Worm (Caenorhabditis elegans) whole organism, young adult: Measurements from ENCODE around the gene K08D10.11.

Experiments used
- B0261.1 ChIP-seq: sonication (generic microtip); optimal IDR thresholded peaks from 2 replicates; lab custom pipeline; 2016; ENCODE audit warnings: mild to moderate bottlenecking, missing genetic modification characterization, moderate library complexity, missing compliant biosample characterization
- B0336.3 ChIP-seq: fragments of 200-800 bp; sonication (Bioruptor generic); IDR thresholded peaks from 2 replicates; pipeline ENCODE4 v1.3.6; 2022; ENCODE audit warnings: missing genetic modification characterization, missing compliant biosample characterization
- C17E4.6 ChIP-seq: fragments of 200-800 bp; sonication (Bioruptor generic); IDR thresholded peaks from 2 replicates; pipeline ENCODE4 v1.3.6; 2022; ENCODE audit warnings: missing genetic modification reagents, missing genetic modification characterization, missing compliant biosample characterization
- F10E7.11 ChIP-seq: sonication (generic microtip); optimal IDR thresholded peaks from 2 replicates; lab custom pipeline; 2017; ENCODE audit warnings: mild to moderate bottlenecking, missing genetic modification characterization, moderate library complexity, missing compliant biosample characterization
- F33H1.4 ChIP-seq: fragments of 200-800 bp; sonication (Bioruptor generic); IDR thresholded peaks from 2 replicates; pipeline ENCODE4 v1.3.6; 2022; ENCODE audit warnings: missing genetic modification reagents, missing genetic modification characterization, missing compliant biosample characterization
- F52B5.7 ChIP-seq: sonication (generic microtip); optimal IDR thresholded peaks from 2 replicates; lab custom pipeline; 2016; ENCODE audit warnings: mild to moderate bottlenecking, missing genetic modification characterization, missing compliant biosample characterization
- K11D2.4 ChIP-seq: fragments of 200-800 bp; sonication (Bioruptor generic); IDR thresholded peaks from 2 replicates; pipeline ENCODE4 v1.3.6; 2022; ENCODE audit warnings: missing genetic modification reagents, missing genetic modification characterization, missing compliant biosample characterization
- K12H6.12 ChIP-seq: fragments of 200-800 bp; sonication (Bioruptor generic); optimal IDR thresholded peaks from 2 replicates; lab custom pipeline; 2018; ENCODE audit warnings: mild to moderate bottlenecking, missing genetic modification characterization, missing compliant biosample characterization
- T07F8.4 ChIP-seq: sonication (generic microtip); optimal IDR thresholded peaks from 2 replicates; lab custom pipeline; 2016; ENCODE audit warnings: mild to moderate bottlenecking, missing genetic modification characterization, moderate library complexity, missing compliant biosample characterization
- Y67H2A.10 ChIP-seq: fragments of 200-800 bp; sonication (Bioruptor generic); conservative IDR thresholded peaks from 2 replicates; pipeline ENCODE4 v1.3.6; 2022; ENCODE audit warnings: missing genetic modification reagents, missing genetic modification characterization, missing compliant biosample characterization
- ama-1 ChIP-seq, 3 experiments: fragments of 150-350 bp in 1 of 3; sonication (generic microtip) in 2 of 3; optimal IDR thresholded peaks; 2 replicates each; lab custom pipeline; 2014 to 2018; ENCODE audit warnings: missing biosample characterization in 2 of 3, missing genetic modification characterization in 2 of 3, missing genetic modification reagents in 2 of 3
- aptf-3 ChIP-seq: fragments of 200-800 bp; sonication (Bioruptor generic); IDR thresholded peaks from 2 replicates; pipeline ENCODE4 v1.3.6; 2022; ENCODE audit warnings: missing genetic modification characterization, missing compliant biosample characterization
- attf-3 ChIP-seq: fragments of 200-800 bp; sonication (Bioruptor generic); conservative IDR thresholded peaks from 2 replicates; pipeline ENCODE4 v1.3.6; 2022; ENCODE audit warnings: missing genetic modification reagents, missing genetic modification characterization, missing compliant biosample characterization
- attf-6 ChIP-seq: fragments of 200-800 bp; sonication (Bioruptor generic); IDR thresholded peaks from 2 replicates; pipeline ENCODE4 v1.3.6; 2022; ENCODE audit warnings: missing genetic modification reagents, missing genetic modification characterization, missing compliant biosample characterization
- ccch-3 ChIP-seq: fragments of 200-800 bp; sonication (Bioruptor generic); optimal IDR thresholded peaks from 2 replicates; lab custom pipeline; 2018; ENCODE audit warnings: mild to moderate bottlenecking, missing genetic modification characterization, missing compliant biosample characterization
- ceh-100 ChIP-seq: fragments of 200-800 bp; sonication (Bioruptor generic); IDR thresholded peaks from 2 replicates; pipeline ENCODE4 v1.3.6; 2022; ENCODE audit warnings: missing genetic modification reagents, missing genetic modification characterization, missing compliant biosample characterization
- ceh-27 ChIP-seq: fragments of 200-800 bp; sonication (Bioruptor generic); optimal IDR thresholded peaks from 2 replicates; lab custom pipeline; 2018; ENCODE audit warnings: mild to moderate bottlenecking, missing genetic modification characterization, moderate library complexity, missing compliant biosample characterization
- ceh-91 ChIP-seq: fragments of 200-800 bp; sonication (Bioruptor generic); IDR thresholded peaks from 2 replicates; pipeline ENCODE4 v1.3.6; 2022; ENCODE audit warnings: missing genetic modification reagents, missing genetic modification characterization, missing compliant biosample characterization
- dpl-1 ChIP-seq: fragments of 150-350 bp; optimal IDR thresholded peaks from 2 replicates; lab custom pipeline; 2014; ENCODE audit warnings: missing biosample characterization, missing genetic modification reagents, missing genetic modification characterization
- egl-18 ChIP-seq: fragments of 200-800 bp; sonication (Bioruptor generic); IDR thresholded peaks from 2 replicates; pipeline ENCODE4 v1.3.6; 2022; ENCODE audit warnings: missing genetic modification reagents, missing genetic modification characterization, missing compliant biosample characterization
- fkh-3 ChIP-seq: sonication (generic microtip); optimal IDR thresholded peaks from 2 replicates; lab custom pipeline; 2016; ENCODE audit warnings: mild to moderate bottlenecking, missing genetic modification characterization, missing compliant biosample characterization
- him-1 ChIP-seq: sonication (generic microtip); optimal IDR thresholded peaks from 2 replicates; lab custom pipeline; 2016; ENCODE audit warnings: missing genotype, missing genetic modification reagents, missing genetic modification characterization, missing compliant biosample characterization
- let-607 ChIP-seq, 2 experiments: fragments of 200-800 bp in 1 of 2; sonication (Bioruptor generic) in 1 of 2; sonication (generic microtip) in 1 of 2; optimal IDR thresholded peaks; 2 replicates each; lab custom pipeline; 2016 to 2018; ENCODE audit warnings: mild to moderate bottlenecking in 2 of 2, missing compliant biosample characterization in 2 of 2, missing genetic modification characterization in 2 of 2, moderate library complexity in 2 of 2, missing genotype in 1 of 2
- lin-40 ChIP-seq: sonication (generic microtip); optimal IDR thresholded peaks from 2 replicates; lab custom pipeline; 2016; ENCODE audit warnings: missing genetic modification characterization, mild to moderate bottlenecking, missing compliant biosample characterization, missing genotype, missing genetic modification reagents
- lir-1 ChIP-seq: fragments of 200-800 bp; sonication (Bioruptor generic); conservative IDR thresholded peaks from 2 replicates; pipeline ENCODE4 v1.3.6; 2022; ENCODE audit warnings: missing genetic modification reagents, missing genetic modification characterization, missing compliant biosample characterization
- madf-10 ChIP-seq: sonication (generic microtip); optimal IDR thresholded peaks from 2 replicates; lab custom pipeline; 2016; ENCODE audit warnings: mild to moderate bottlenecking, missing genetic modification characterization, missing compliant biosample characterization
- mxl-1 ChIP-seq: sonication (generic microtip); optimal IDR thresholded peaks from 2 replicates; lab custom pipeline; 2016; ENCODE audit warnings: missing genetic modification characterization, missing compliant biosample characterization
- nfyb-1 ChIP-seq: fragments of 200-800 bp; sonication (Bioruptor generic); IDR thresholded peaks from 2 replicates; pipeline ENCODE4 v1.3.6; 2022; ENCODE audit warnings: missing genetic modification reagents, missing genetic modification characterization, missing compliant biosample characterization
- sptf-2 ChIP-seq: fragments of 200-800 bp; sonication (Bioruptor generic); optimal IDR thresholded peaks from 2 replicates; lab custom pipeline; 2018; ENCODE audit warnings: mild to moderate bottlenecking, missing genetic modification characterization, missing compliant biosample characterization
- tbp1 ChIP-seq: fragments of 200-800 bp; sonication (Bioruptor generic); optimal IDR thresholded peaks from 2 replicates; lab custom pipeline; 2018; ENCODE audit warnings: mild to moderate bottlenecking, missing genetic modification characterization, missing compliant biosample characterization
- ztf-25 ChIP-seq: fragments of 200-800 bp; sonication (Bioruptor generic); IDR thresholded peaks from 2 replicates; pipeline ENCODE4 v1.3.6; 2022; ENCODE audit warnings: missing genetic modification reagents, missing genetic modification characterization, missing compliant biosample characterization
- ztf-26 ChIP-seq: sonication (generic microtip); optimal IDR thresholded peaks from 2 replicates; lab custom pipeline; 2017; ENCODE audit warnings: missing genetic modification characterization, missing compliant biosample characterization
- ztf-3 ChIP-seq: fragments of 200-800 bp; sonication (Bioruptor generic); optimal IDR thresholded peaks from 2 replicates; lab custom pipeline; 2018; ENCODE audit warnings: mild to moderate bottlenecking, missing genetic modification characterization, missing compliant biosample characterization
- ztf-6 ChIP-seq: fragments of 200-800 bp; sonication (Bioruptor generic); IDR thresholded peaks from 2 replicates; pipeline ENCODE4 v1.3.6; 2022; ENCODE audit warnings: missing genetic modification reagents, missing genetic modification characterization, missing compliant biosample characterization

Gene K08D10.11

ce11 chrIV:4140265-4140664 lies 45.7 kb downstream of the K08D10.11 start, which contains the start of gene F49F1.18:
Gene F49F1.18, minus strand, starts transcription at chrIV:4140365.
- no peak for TF ChIP-seq B0261.1 (tag; lab: Kevin White, UChicago)
- no peak for TF ChIP-seq aptf-3
- no peak for TF ChIP-seq F52B5.7
- no peak for TF ChIP-seq madf-10 (tag; lab: Kevin White, UChicago)
- no peak for TF ChIP-seq lir-1 (GFP tag; lab: Robert Waterston, UW)
- TF ChIP-seq ztf-6 (GFP tag; lab: Robert Waterston, UW): no peak
- TF ChIP-seq K11D2.4 (GFP tag; lab: Robert Waterston, UW): no peak
- TF ChIP-seq ztf-3 (GFP tag; lab: Kevin White, UChicago): no peak
- TF ChIP-seq ztf-25 (GFP tag; lab: Robert Waterston, UW): no peak
- TF ChIP-seq dpl-1: no peak
- TF ChIP-seq attf-6: no peak
- TF ChIP-seq egl-18 (GFP tag; lab: Robert Waterston, UW): no peak
- TF ChIP-seq him-1: no peak
- TF ChIP-seq sptf-2: no peak
- TF ChIP-seq B0336.3: no peak
- TF ChIP-seq mxl-1 (tag; lab: Kevin White, UChicago): no peak
- no peak for TF ChIP-seq nfyb-1 (GFP tag; lab: Robert Waterston, UW)
- TF ChIP-seq ceh-91 (GFP tag; lab: Robert Waterston, UW): no peak

ce11 chrIV:4139022-4139421 lies 47.0 kb downstream of the K08D10.11 start, which contains the start of gene F49F1.10:
Gene F49F1.10, minus strand, starts transcription at chrIV:4139122.
- TF ChIP-seq him-1: no peak
- TF ChIP-seq F10E7.11 (tag; lab: Kevin White, UChicago): no peak
- TF ChIP-seq ama-1 (optimal IDR thresholded peaks at IDR 0.05; lab: Kevin White, UChicago): no peak
- TF ChIP-seq ama-1 (GFP tag; optimal IDR thresholded peaks at IDR 0.05; lab: Kevin White, UChicago): no peak
- no peak for TF ChIP-seq attf-3 (GFP tag; lab: Robert Waterston, UW)
- no peak for TF ChIP-seq attf-6
- no peak for TF ChIP-seq Y67H2A.10
- TF ChIP-seq ccch-3 (GFP tag; lab: Kevin White, UChicago): no peak

DNA sequence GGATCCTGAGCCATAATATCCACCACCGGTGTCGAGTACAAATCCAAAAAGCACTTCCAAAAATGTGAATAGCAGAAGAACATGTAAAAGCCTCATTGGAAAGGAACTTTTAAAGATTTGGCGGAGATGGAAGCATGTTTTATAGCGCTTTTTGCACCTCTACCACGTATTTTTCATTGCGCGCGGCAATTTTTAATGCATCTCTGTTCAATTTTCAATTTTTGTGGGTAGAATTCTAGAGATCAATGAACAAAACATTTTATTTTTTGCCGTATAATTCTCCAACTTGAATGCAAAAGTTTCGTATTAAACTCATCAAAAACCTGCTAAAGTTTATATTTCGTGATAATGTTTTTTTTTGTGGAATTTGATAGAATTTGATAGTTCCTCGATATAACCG lies 48.5 kb downstream of the K08D10.11 start, which contains the start of gene F49F1.9:
Gene F49F1.9, minus strand, starts transcription at position 101 of the 400 bp plus-strand sequence.
- TF ChIP-seq B0336.3 (no peak), ceh-27 (GFP tag; lab: Kevin White, UChicago) (no peak), let-607 (tag; optimal IDR thresholded peaks at IDR 0.05; lab: Kevin White, UChicago) (no peak), T07F8.4 (tag; lab: Kevin White, UChicago) (no peak)

DNA sequence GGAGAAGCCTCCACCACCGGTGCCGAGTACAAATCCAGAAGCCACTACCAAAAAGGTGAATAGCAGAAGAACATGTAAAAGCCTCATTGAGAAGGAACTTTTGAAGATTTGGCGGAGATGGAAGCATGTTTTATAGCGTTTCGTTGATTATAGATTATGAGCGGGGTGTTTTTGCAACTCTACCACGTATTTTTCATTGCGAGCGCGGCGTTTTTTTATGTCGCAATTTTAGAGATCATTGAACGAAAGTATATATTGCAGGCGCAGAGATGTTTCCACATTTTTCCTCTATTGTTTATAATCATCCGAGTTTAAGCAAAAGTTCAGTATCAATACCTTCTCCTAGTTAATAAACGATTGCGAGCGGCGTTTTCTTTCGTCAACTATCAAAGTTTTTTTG lies 50.3 kb downstream of the K08D10.11 start, which contains the start of gene F49F1.17:
Gene F49F1.17, minus strand, starts transcription at position 101 of the 400 bp plus-strand sequence.
- TF ChIP-seq K12H6.12 (no peak), ceh-100 (no peak), ztf-26 (no peak), mxl-1 (tag; lab: Kevin White, UChicago) (no peak), B0261.1 (tag; lab: Kevin White, UChicago) (no peak), C17E4.6 (GFP tag; lab: Robert Waterston, UW) (no peak), ceh-27 (GFP tag; lab: Kevin White, UChicago) (no peak), fkh-3 (no peak), tbp1 (GFP tag; lab: Kevin White, UChicago) (no peak), B0336.3 (no peak), lin-40 (tag; lab: Kevin White, UChicago) (no peak), F33H1.4 (GFP tag; lab: Robert Waterston, UW) (no peak)
